Worm (Caenorhabditis elegans) whole organism, mixed stage, embryonic: Measurements from ENCODE around the gene T16H12.9.

Experiments
- mep-1 ChIP-seq: fragments of 150-350 bp; optimal IDR thresholded peaks from 2 replicates; lab custom pipeline; 2017; ENCODE audit warnings: missing biosample characterization, missing genetic modification reagents, missing genetic modification characterization, inconsistent platforms
- mls-2 ChIP-seq: sonication (generic microtip); optimal IDR thresholded peaks from 2 replicates; lab custom pipeline; 2016; ENCODE audit warnings: mild to moderate bottlenecking, missing genetic modification characterization, moderate library complexity, missing compliant biosample characterization
- sem-2 ChIP-seq: fragments of 200-800 bp; sonication (Bioruptor generic); optimal IDR thresholded peaks from 2 replicates; lab custom pipeline; 2018; ENCODE audit warnings: mild to moderate bottlenecking, missing genetic modification characterization, missing compliant biosample characterization
- ztf-11 ChIP-seq: fragments of 150-350 bp; optimal IDR thresholded peaks from 2 replicates; lab custom pipeline; 2014; ENCODE audit warnings: missing biosample characterization, missing genetic modification characterization

ce11 chrIII:10120076-10120831 lies 11.2 kb downstream of the T16H12.9 start, which contains the start of the genes gtf-2H3 and ham-3:
- TF ChIP-seq mep-1 (tag; lab: Kevin White, UChicago) (no peak), mls-2 (tag; lab: Kevin White, UChicago) (no peak), ztf-11 (no peak), sem-2 (GFP tag; lab: Kevin White, UChicago) (no peak)
